Fruit fly (Drosophila melanogaster) whole organism, adult: ENCODE data around the gene Dyro.

Experiments
- CG11617 ChIP-seq: fragments of 200-800 bp; sonication (Bioruptor generic); optimal IDR thresholded peaks from 2 replicates; lab custom pipeline; 2017; ENCODE audit warnings: mild to moderate bottlenecking, missing biosample characterization, missing genetic modification reagents, missing genetic modification characterization
- CG12768 ChIP-seq: fragments of 200-800 bp; sonication (Bioruptor generic); optimal IDR thresholded peaks from 2 replicates; lab custom pipeline; 2017; ENCODE audit warnings: missing biosample characterization, missing genetic modification characterization, mild to moderate bottlenecking, moderate library complexity, missing genetic modification reagents
- CG14711 ChIP-seq: fragments of 200-800 bp; sonication (Bioruptor generic); optimal IDR thresholded peaks from 2 replicates; lab custom pipeline; 2018; ENCODE audit warnings: missing biosample characterization, mild to moderate bottlenecking, missing genetic modification characterization, moderate library complexity
- CG1620 ChIP-seq: fragments of 200-800 bp; sonication (Bioruptor generic); optimal IDR thresholded peaks from 2 replicates; lab custom pipeline; 2016; ENCODE audit warnings: missing biosample characterization, missing genetic modification characterization
- CG33017 ChIP-seq: fragments of 200-800 bp; sonication (Bioruptor generic); optimal IDR thresholded peaks from 2 replicates; lab custom pipeline; 2018; ENCODE audit warnings: missing biosample characterization, mild to moderate bottlenecking, missing genetic modification characterization, moderate library complexity
- CG5204 ChIP-seq: fragments of 200-800 bp; sonication (Bioruptor generic); optimal IDR thresholded peaks from 2 replicates; lab custom pipeline; 2016; ENCODE audit warnings: missing biosample characterization, missing genetic modification characterization
- CG7045 ChIP-seq: fragments of 200-800 bp; sonication (Bioruptor generic); optimal IDR thresholded peaks from 2 replicates; lab custom pipeline; 2017; ENCODE audit warnings: missing biosample characterization, mild to moderate bottlenecking, missing genetic modification characterization
- CG7101 ChIP-seq: fragments of 200-800 bp; sonication (Bioruptor generic); optimal IDR thresholded peaks from 2 replicates; lab custom pipeline; 2018; ENCODE audit warnings: missing biosample characterization, mild to moderate bottlenecking, missing genetic modification characterization, moderate library complexity
- Clk ChIP-seq: fragments of 200-800 bp; sonication (Bioruptor generic); optimal IDR thresholded peaks from 2 replicates; lab custom pipeline; 2017; ENCODE audit warnings: missing biosample characterization, missing genetic modification characterization
- Crg-1 ChIP-seq: fragments of 200-800 bp; sonication (Bioruptor generic); optimal IDR thresholded peaks from 2 replicates; lab custom pipeline; 2016; ENCODE audit warnings: missing biosample characterization, missing genetic modification characterization
- Hr96 ChIP-seq: fragments of 200-800 bp; sonication (Bioruptor generic); optimal IDR thresholded peaks from 2 replicates; lab custom pipeline; 2016; ENCODE audit warnings: missing biosample characterization, missing genetic modification characterization
- Mnt ChIP-seq: fragments of 200-800 bp; sonication (Bioruptor generic); optimal IDR thresholded peaks from 2 replicates; lab custom pipeline; 2016; ENCODE audit warnings: missing biosample characterization, mild to moderate bottlenecking, missing genetic modification characterization
- bab1 ChIP-seq: fragments of 200-800 bp; sonication (Bioruptor generic); optimal IDR thresholded peaks from 3 replicates; lab custom pipeline; 2019; ENCODE audit warnings: missing biosample characterization, mild to moderate bottlenecking, missing genetic modification characterization, moderate library complexity
- cic ChIP-seq: fragments of 200-800 bp; sonication (Bioruptor generic); optimal IDR thresholded peaks from 2 replicates; lab custom pipeline; 2017; ENCODE audit warnings: missing biosample characterization, mild to moderate bottlenecking, missing genetic modification characterization, moderate library complexity
- cnc ChIP-seq, 2 experiments: fragments of >200 bp; optimal IDR thresholded peaks; 2 replicates each; lab custom pipeline; 2017
- kay ChIP-seq: fragments of 200-800 bp; sonication (Bioruptor generic); peaks from one replicate; lab custom pipeline; 2016; ENCODE audit warnings: missing biosample characterization, missing genetic modification characterization, borderline replicate concordance
- ovo ChIP-seq: fragments of 200-800 bp; sonication (Bioruptor generic); optimal IDR thresholded peaks from 2 replicates; lab custom pipeline; 2016; ENCODE audit warnings: missing biosample characterization, missing genetic modification characterization
- pad ChIP-seq: fragments of 200-800 bp; sonication (Bioruptor generic); optimal IDR thresholded peaks from 3 replicates; lab custom pipeline; 2017; ENCODE audit warnings: missing biosample characterization, missing genetic modification characterization, mild to moderate bottlenecking, moderate library complexity, missing genetic modification reagents
- tj ChIP-seq: fragments of 200-800 bp; sonication (Bioruptor generic); optimal IDR thresholded peaks from 3 replicates; lab custom pipeline; 2017; ENCODE audit warnings: missing biosample characterization, mild to moderate bottlenecking, missing genetic modification characterization, moderate library complexity
- toe ChIP-seq: fragments of 200-800 bp; sonication (Bioruptor generic); optimal IDR thresholded peaks from 2 replicates; lab custom pipeline; 2016; ENCODE audit warnings: missing biosample characterization, missing genetic modification characterization

The Dyro gene

DNA sequence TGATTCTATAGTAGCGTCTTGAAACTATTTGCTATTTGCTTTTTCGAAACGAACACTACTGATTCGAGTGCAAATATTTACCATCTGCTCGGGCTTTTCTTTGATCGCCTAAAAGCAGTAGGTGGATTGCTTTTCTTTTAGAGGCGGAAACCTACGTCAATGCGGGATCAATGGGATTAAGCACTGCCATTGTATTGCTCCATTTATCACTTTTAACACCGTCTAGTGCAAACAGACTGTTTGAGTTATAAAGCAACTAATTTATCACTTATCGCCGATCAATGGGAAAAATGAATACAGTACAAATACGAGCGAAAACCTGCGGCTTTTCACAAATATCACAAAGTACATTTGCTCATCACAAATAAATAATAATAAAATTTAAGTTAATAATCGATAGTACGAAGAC is 9.1 kb downstream of the Dyro start:
- TF ChIP-seq CG1620 (no peak), kay (peak; percentile 50), CG14711 (no peak), Mnt (GFP tag; lab: Kevin White, UChicago) (no peak), CG12768 (no peak)

DNA sequence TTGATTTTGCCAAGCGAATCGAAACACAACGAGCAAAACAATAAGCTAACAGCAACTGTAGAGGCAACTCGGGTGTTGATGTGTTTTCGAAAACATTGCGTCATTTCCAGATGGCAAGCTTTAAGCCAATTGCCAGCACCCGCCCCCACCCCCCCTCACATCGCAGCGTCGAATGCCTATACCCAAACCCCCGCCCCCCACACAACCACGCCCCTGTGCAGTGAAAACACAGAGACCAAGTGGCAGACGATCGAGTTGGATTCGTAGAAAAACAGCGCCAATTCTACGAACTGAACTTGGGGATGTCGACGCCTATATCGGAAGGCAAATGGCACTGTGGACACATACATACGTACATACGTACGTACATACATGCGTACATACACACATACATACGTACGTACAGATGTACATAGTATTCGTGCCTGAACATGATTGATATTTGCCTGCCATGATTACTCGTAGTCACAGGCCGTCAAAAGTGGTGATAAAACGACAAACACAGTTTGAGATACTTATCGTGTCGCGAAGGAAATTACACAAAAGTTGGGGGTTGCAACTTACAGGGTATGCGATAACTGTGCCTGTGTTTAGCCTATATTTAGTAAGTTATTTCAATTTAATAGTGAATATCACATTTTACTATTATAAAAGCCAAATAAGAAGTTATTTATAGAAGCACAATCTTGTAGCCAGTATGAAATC is 10.0 kb downstream of the Dyro start:
- TF ChIP-seq ovo (GFP tag; lab: Kevin White, UChicago) = peak; percentile 16
- peak; percentile 70 for TF ChIP-seq cic (GFP tag; lab: Kevin White, UChicago)
- TF ChIP-seq Hr96 (GFP tag; lab: Kevin White, UChicago) = no peak
- peak; percentile 63 for TF ChIP-seq CG12768
- no peak for TF ChIP-seq Mnt (GFP tag; lab: Kevin White, UChicago)
- no peak for TF ChIP-seq CG14711
- peak; percentile 8 for TF ChIP-seq bab1 (GFP tag; lab: Kevin White, UChicago)

DNA sequence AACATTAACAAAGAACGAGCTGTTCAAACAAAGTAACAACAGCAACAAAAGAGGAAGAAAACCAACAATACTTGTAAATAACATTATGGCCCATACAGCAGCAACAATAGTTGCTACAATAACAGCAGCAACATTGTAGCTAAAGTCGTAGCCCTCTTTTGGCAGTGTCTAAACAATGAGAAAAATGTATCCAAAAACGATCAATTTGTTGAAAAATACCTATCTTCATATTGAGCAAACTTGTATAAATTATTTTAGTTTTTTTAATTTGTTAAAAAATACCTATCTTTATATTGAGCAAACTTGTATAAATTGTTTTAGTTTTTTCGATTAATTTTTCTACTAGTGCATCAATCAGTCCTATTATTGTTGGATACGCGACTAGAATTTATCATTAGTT is 10.7 kb downstream of the Dyro start:
- no peak for TF ChIP-seq pad (GFP tag; lab: Kevin White, UChicago)
- TF ChIP-seq Crg-1 (GFP tag; lab: Kevin White, UChicago) = no peak
- TF ChIP-seq bab1 (GFP tag; lab: Kevin White, UChicago) = no peak
- TF ChIP-seq CG7045 (GFP tag; lab: Kevin White, UChicago) = peak; percentile 13
- no peak for TF ChIP-seq ovo (GFP tag; lab: Kevin White, UChicago)
- TF ChIP-seq kay = no peak
- TF ChIP-seq CG14711 = peak; percentile 56
- no peak for TF ChIP-seq Mnt (GFP tag; lab: Kevin White, UChicago)
- TF ChIP-seq CG1620 = no peak
- TF ChIP-seq CG33017 (tag; lab: Kevin White, UChicago) = no peak

DNA sequence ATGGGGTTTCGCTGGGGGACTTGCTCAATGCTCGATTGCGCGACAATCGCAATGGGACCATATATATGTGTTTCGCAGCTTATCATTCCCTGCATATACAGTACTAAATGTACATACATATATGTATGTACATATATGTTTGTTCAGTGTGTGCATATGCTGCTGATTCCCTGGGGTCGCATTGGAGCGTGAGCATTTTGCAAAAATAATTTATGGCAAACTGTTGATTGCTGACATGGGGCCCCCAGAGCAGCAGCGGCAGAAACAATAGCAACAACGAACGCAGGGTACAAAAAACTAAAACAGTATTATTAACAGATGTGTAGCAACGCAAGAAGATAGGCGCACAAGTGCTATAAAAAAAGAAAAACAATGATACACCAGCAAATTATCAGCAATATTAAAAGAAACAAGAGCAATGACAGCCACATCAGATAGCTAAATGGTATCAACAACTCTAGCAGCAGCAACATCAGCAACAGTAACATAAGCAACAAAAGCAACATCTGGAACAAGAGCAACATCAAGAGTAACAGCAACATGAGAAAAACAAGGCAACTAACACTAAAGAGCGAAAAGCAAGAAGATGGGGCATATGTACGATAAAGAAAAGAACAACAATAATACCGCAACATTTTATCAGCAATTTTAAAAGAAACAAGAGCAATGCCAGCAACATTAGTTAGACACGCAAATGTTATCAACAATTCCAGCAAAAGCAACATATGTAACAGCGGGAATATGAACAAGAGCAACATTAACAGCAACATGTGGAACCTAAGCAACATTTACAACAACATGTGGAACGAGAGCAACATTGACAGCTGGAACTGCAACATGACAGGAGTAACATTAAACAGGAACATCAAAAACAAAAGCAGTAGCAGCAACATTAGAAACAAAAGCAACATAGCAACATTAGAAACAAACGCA is 11.4 kb downstream of the Dyro start:
- TF ChIP-seq tj (GFP tag; lab: Kevin White, UChicago) = no peak
- TF ChIP-seq cic (GFP tag; lab: Kevin White, UChicago) = peak; percentile 31
- no peak for TF ChIP-seq cnc (optimal IDR thresholded peaks at IDR 0.05; lab: Kevin White, UChicago)
- TF ChIP-seq CG1620 = no peak
- TF ChIP-seq Crg-1 (GFP tag; lab: Kevin White, UChicago) = no peak

DNA sequence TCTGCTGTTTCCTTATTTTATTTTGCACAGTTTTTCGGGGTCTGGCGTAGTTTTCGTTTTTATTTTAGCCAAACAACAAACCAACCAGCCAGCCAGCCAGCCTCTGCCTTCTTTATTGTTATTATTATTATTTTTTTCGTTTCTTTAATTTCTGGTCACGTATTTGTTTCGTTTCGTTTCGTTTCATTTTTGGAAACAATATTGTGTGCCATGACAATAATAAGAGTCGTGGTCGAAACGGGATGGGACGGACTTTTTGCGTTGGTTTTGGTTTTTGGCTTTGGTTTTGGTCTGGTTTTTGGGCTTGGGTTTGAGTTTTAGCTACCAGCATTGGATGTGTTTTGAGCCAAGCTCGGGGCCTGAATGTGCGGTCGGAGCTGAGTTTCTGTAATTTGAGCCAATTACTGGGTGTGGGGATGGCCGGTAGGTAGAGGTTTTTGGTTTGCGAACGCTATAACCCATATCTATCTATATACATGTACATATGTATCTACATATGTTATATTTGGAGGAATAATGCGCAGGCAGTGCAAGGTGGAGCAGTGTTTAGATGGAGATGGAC is 15.1 kb downstream of the Dyro start:
- peak; percentile 47 for TF ChIP-seq tj (GFP tag; lab: Kevin White, UChicago)
- TF ChIP-seq Hr96 (GFP tag; lab: Kevin White, UChicago) = no peak

DNA sequence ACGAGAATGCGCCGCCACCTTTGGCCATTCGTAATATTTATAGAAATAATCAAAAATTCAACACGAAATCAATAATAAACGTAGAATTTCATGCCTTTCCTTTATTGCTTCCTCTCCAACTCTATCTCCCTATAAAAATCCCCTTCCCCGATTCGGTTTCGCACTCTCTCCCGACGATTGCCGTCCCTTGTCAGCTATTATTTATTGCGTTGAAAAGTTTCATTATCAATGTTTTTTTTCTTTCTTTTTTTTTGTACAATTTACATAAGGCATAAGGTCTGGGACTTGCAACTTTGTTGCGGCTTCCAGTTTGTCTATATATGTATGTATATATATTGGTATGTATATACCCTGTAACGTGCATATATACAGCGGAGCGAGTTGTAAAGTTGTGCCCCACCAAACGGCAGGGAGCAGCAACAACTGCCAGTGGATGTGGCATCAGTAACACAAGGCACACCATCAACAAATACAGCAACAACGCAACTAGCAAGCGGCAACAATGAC is 16.3 kb downstream of the Dyro start:
- TF ChIP-seq Mnt (GFP tag; lab: Kevin White, UChicago) = no peak
- TF ChIP-seq CG5204 = no peak
- TF ChIP-seq Clk (GFP tag; lab: Kevin White, UChicago) = no peak
- no peak for TF ChIP-seq bab1 (GFP tag; lab: Kevin White, UChicago)
- TF ChIP-seq CG7101 (tag; lab: Kevin White, UChicago) = no peak
- TF ChIP-seq Crg-1 (GFP tag; lab: Kevin White, UChicago) = no peak
- TF ChIP-seq kay = no peak
- TF ChIP-seq tj (GFP tag; lab: Kevin White, UChicago) = no peak
- no peak for TF ChIP-seq CG1620
- no peak for TF ChIP-seq pad (GFP tag; lab: Kevin White, UChicago)
- no peak for TF ChIP-seq toe (GFP tag; lab: Kevin White, UChicago)
- no peak for TF ChIP-seq CG14711

DNA sequence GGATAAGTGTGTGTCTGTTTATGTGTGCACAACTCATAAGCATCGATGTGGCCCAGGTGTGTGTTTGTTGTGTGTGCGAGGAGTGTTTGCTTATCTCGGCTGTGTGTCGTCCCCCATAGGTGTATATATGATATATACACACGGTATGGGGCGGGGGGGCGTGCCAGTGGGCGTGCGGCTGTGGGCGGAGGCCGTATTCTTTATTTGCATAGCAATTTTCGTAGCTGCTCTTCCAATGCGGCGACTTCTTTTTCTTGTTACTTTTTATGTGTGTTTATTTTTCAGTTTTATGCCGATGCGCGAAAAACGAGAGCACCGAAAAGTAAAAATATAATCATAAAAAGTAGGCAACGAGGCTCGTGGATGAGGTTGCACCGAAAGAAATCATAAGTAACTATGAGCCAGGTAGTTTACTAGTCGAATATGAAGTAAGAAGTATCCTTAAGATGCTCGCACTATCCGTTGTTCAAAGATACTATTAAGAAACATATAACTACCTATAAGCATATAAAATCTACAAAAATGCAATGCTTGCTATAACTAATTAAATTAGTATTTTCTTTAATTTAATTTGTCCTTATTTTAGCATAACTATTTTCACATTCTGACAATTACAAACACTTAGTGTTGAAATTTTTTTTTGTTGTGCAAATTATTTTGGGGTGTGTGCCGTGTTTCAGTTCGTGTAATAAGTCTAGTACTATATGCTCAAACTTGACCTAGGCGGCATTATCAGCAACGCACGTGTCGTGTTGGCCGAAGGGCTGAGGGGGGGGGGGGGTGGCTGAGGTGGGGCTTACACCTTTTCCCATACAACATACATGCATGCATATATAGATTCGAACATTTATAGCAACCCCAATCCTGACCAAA is 17.0 kb downstream of the Dyro start:
- TF ChIP-seq CG33017 (tag; lab: Kevin White, UChicago) (peak; percentile 4), CG11617 (GFP tag; lab: Kevin White, UChicago) (peak; percentile 7), cnc (optimal IDR thresholded peaks at IDR 0.05; lab: Kevin White, UChicago) (no peak)
